Fruit fly (Drosophila melanogaster) whole organism, embryonic: ENCODE measurements around the gene CG7557.

Experiments used
- Awh ChIP-seq: fragments of 200-800 bp; sonication (Bioruptor generic); IDR thresholded peaks from 2 replicates; pipeline ENCODE4, ENCODE4 v1.3.6; 2022; ENCODE audit warnings: missing biosample characterization, missing genetic modification characterization
- C15 ChIP-seq: fragments of 200-800 bp; sonication (Bioruptor generic); IDR thresholded peaks from 3 replicates; pipeline ENCODE4 v1.3.6; 2022; ENCODE audit warnings: missing biosample characterization, missing genetic modification characterization
- CG11456 ChIP-seq: fragments of 200-800 bp; sonication (Bioruptor generic); IDR thresholded peaks from 3 replicates; pipeline ENCODE4 v1.3.6; 2022; ENCODE audit warnings: missing biosample characterization, missing genetic modification characterization
- CG12071 ChIP-seq: fragments of 200-800 bp; sonication (Bioruptor generic); optimal IDR thresholded peaks from 3 replicates; lab custom pipeline; 2018; ENCODE audit warnings: missing biosample characterization, mild to moderate bottlenecking, missing genetic modification characterization
- CG12104 ChIP-seq: fragments of 200-800 bp; sonication (Bioruptor generic); optimal IDR thresholded peaks from 3 replicates; lab custom pipeline; 2016; ENCODE audit warnings: missing biosample characterization, missing genetic modification characterization
- CG12391 ChIP-seq: fragments of 200-800 bp; sonication (Bioruptor generic); optimal IDR thresholded peaks from 3 replicates; lab custom pipeline; 2018; ENCODE audit warnings: missing biosample characterization, mild to moderate bottlenecking, missing genetic modification characterization, moderate library complexity
- CG15269 ChIP-seq: fragments of 200-800 bp; sonication (Bioruptor generic); optimal IDR thresholded peaks from 2 replicates; lab custom pipeline; 2018; ENCODE audit warnings: missing biosample characterization, mild to moderate bottlenecking, missing genetic modification characterization, moderate library complexity
- CG15696 ChIP-seq: fragments of 200-800 bp; sonication (Bioruptor generic); optimal IDR thresholded peaks from 2 replicates; lab custom pipeline; 2019; ENCODE audit warnings: missing biosample characterization, mild to moderate bottlenecking, missing genetic modification characterization, moderate library complexity
- CG1647 ChIP-seq: fragments of 200-800 bp; sonication (Bioruptor generic); optimal IDR thresholded peaks from 3 replicates; lab custom pipeline; 2016; ENCODE audit warnings: missing biosample characterization, missing genetic modification characterization
- CG16813 ChIP-seq: fragments of 200-800 bp; sonication (Bioruptor generic); IDR thresholded peaks from 3 replicates; pipeline ENCODE4 v1.3.6; 2022; ENCODE audit warnings: missing biosample characterization, missing genetic modification characterization; ENCODE audit not compliant: partially characterized antibody
- CG1792 ChIP-seq: fragments of 200-800 bp; sonication (Bioruptor generic); optimal IDR thresholded peaks from 2 replicates; lab custom pipeline; 2016; ENCODE audit warnings: missing biosample characterization, missing genetic modification characterization
- CG18764 ChIP-seq: fragments of 200-800 bp; sonication (Bioruptor generic); optimal IDR thresholded peaks from 3 replicates; lab custom pipeline; 2016; ENCODE audit warnings: missing biosample characterization, missing genetic modification characterization
- CG2202 ChIP-seq: fragments of 200-800 bp; sonication (Bioruptor generic); optimal IDR thresholded peaks from 2 replicates; lab custom pipeline; 2018; ENCODE audit warnings: missing biosample characterization, mild to moderate bottlenecking, missing genetic modification characterization
- CG30020 ChIP-seq: fragments of 200-800 bp; optimal IDR thresholded peaks from 2 replicates; lab custom pipeline; 2019; ENCODE audit warnings: missing biosample characterization, mild to moderate bottlenecking, missing genetic modification characterization, moderate library complexity
- CG31388 ChIP-seq: fragments of 200-800 bp; sonication (Bioruptor generic); optimal IDR thresholded peaks from 2 replicates; lab custom pipeline; 2016; ENCODE audit warnings: missing biosample characterization, missing genetic modification characterization
- CG32772 ChIP-seq: fragments of 200-800 bp; sonication (Bioruptor generic); IDR thresholded peaks from 2 replicates; pipeline ENCODE4 v1.3.6; 2022; ENCODE audit warnings: missing biosample characterization, missing genetic modification characterization
- CG43689 ChIP-seq: fragments of 200-800 bp; sonication (Bioruptor generic); IDR thresholded peaks from 2 replicates; pipeline ENCODE4 v1.3.6; 2022; ENCODE audit warnings: missing biosample characterization, missing genetic modification characterization
- CG5245 ChIP-seq: fragments of 200-800 bp; sonication (Bioruptor generic); optimal IDR thresholded peaks from 3 replicates; lab custom pipeline; 2016; ENCODE audit warnings: missing biosample characterization, missing genetic modification characterization
- CG6683 ChIP-seq: fragments of 200-800 bp; sonication (Bioruptor generic); optimal IDR thresholded peaks from 2 replicates; lab custom pipeline; 2017; ENCODE audit warnings: missing biosample characterization, mild to moderate bottlenecking, missing genetic modification characterization, missing genetic modification reagents
- CG6689 ChIP-seq: fragments of 200-800 bp; sonication (Bioruptor generic); IDR thresholded peaks from 2 replicates; pipeline ENCODE4 v1.3.6; 2022; ENCODE audit warnings: missing biosample characterization, missing genetic modification characterization
- CG9437 ChIP-seq: fragments of 200-800 bp; sonication (Bioruptor generic); optimal IDR thresholded peaks from 2 replicates; lab custom pipeline; 2018; ENCODE audit warnings: missing biosample characterization, mild to moderate bottlenecking, missing genetic modification characterization
- Dref ChIP-seq: fragments of 200-800 bp; sonication (Bioruptor generic); IDR thresholded peaks from 2 replicates; pipeline ENCODE4 v1.3.6; 2022; ENCODE audit warnings: missing biosample characterization, missing genetic modification characterization
- Fer1 ChIP-seq: fragments of 200-800 bp; sonication (Bioruptor generic); optimal IDR thresholded peaks from 2 replicates; lab custom pipeline; 2017; ENCODE audit warnings: missing biosample characterization, mild to moderate bottlenecking, missing genetic modification characterization
- Fer2 ChIP-seq: fragments of 200-800 bp; sonication (Bioruptor generic); optimal IDR thresholded peaks from 2 replicates; lab custom pipeline; 2018; ENCODE audit warnings: missing biosample characterization, mild to moderate bottlenecking, missing genetic modification characterization, moderate library complexity
- Nf-YB ChIP-seq: fragments of 200-800 bp; sonication (Bioruptor generic); optimal IDR thresholded peaks from 3 replicates; lab custom pipeline; 2019; ENCODE audit warnings: missing biosample characterization, mild to moderate bottlenecking, missing genetic modification characterization, moderate library complexity
- Poxn ChIP-seq: fragments of 200-800 bp; sonication (Bioruptor generic); IDR thresholded peaks from 2 replicates; pipeline ENCODE4 v1.3.6; 2022; ENCODE audit warnings: missing biosample characterization, missing genetic modification characterization
- Ssrp ChIP-seq: fragments of 200-800 bp; sonication (Bioruptor generic); optimal IDR thresholded peaks from 2 replicates; lab custom pipeline; 2018; ENCODE audit warnings: missing biosample characterization, mild to moderate bottlenecking, missing genetic modification characterization, moderate library complexity
- Tbp ChIP-seq: fragments of >200 bp; optimal IDR thresholded peaks from 2 replicates; lab custom pipeline; 2018; ENCODE audit warnings: missing biosample characterization, missing genetic modification characterization
- Xbp1 ChIP-seq: fragments of 200-800 bp; sonication (Bioruptor generic); optimal IDR thresholded peaks from 3 replicates; lab custom pipeline; 2016; ENCODE audit warnings: missing biosample characterization, mild to moderate bottlenecking, missing genetic modification characterization
- ap ChIP-seq: fragments of 200-800 bp; sonication (Bioruptor generic); IDR thresholded peaks from 2 replicates; pipeline ENCODE4 v1.3.6; 2022; ENCODE audit warnings: missing biosample characterization, missing genetic modification characterization
- bbx ChIP-seq: fragments of 200-800 bp; sonication (Bioruptor generic); IDR thresholded peaks from 2 replicates; pipeline ENCODE4 v1.3.6; 2022; ENCODE audit warnings: missing biosample characterization, missing genetic modification characterization; ENCODE audit not compliant: partially characterized antibody
- bcd ChIP-seq: fragments of 200-800 bp; sonication (Bioruptor generic); optimal IDR thresholded peaks from 2 replicates; lab custom pipeline; 2017; ENCODE audit warnings: missing biosample characterization, mild to moderate bottlenecking, missing genetic modification characterization
- btn ChIP-seq: fragments of 200-800 bp; sonication (Bioruptor generic); optimal IDR thresholded peaks from 2 replicates; lab custom pipeline; 2016; ENCODE audit warnings: missing biosample characterization, missing genetic modification characterization
- cad ChIP-seq: fragments of >200 bp; optimal IDR thresholded peaks from 2 replicates; lab custom pipeline; 2017; ENCODE audit warnings: missing biosample characterization, missing genetic modification characterization
- cg ChIP-seq: fragments of 200-800 bp; sonication (Bioruptor generic); optimal IDR thresholded peaks from 3 replicates; lab custom pipeline; 2019; ENCODE audit warnings: missing biosample characterization, mild to moderate bottlenecking, missing genetic modification characterization, moderate library complexity
- crp ChIP-seq, 2 experiments: fragments of 200-800 bp; sonication (Bioruptor generic); optimal IDR thresholded peaks; 2 replicates in 1 of 2; 3 replicates in 1 of 2; lab custom pipeline; 2017; ENCODE audit warnings: missing biosample characterization in 2 of 2, missing genetic modification characterization in 2 of 2, mild to moderate bottlenecking in 1 of 2, moderate library complexity in 1 of 2
- cwo ChIP-seq: fragments of 200-800 bp; sonication (Bioruptor generic); optimal IDR thresholded peaks from 3 replicates; lab custom pipeline; 2017; ENCODE audit warnings: missing biosample characterization, missing genetic modification characterization, mild to moderate bottlenecking, moderate library complexity, missing genetic modification reagents
- gro ChIP-seq: fragments of 200-800 bp; sonication (Bioruptor generic); optimal IDR thresholded peaks from 2 replicates; lab custom pipeline; 2016; ENCODE audit warnings: missing biosample characterization, missing genetic modification characterization
- h ChIP-seq: fragments of >200 bp; optimal IDR thresholded peaks from 2 replicates; lab custom pipeline; 2017
- her ChIP-seq: fragments of 200-800 bp; sonication (Bioruptor generic); optimal IDR thresholded peaks from 2 replicates; lab custom pipeline; 2016; ENCODE audit warnings: missing biosample characterization, missing genetic modification characterization
- jing ChIP-seq: fragments of 200-800 bp; sonication (Bioruptor generic); optimal IDR thresholded peaks from 2 replicates; lab custom pipeline; 2018; ENCODE audit warnings: missing biosample characterization, mild to moderate bottlenecking, missing genetic modification characterization
- onecut ChIP-seq: fragments of 200-800 bp; sonication (Bioruptor generic); IDR thresholded peaks from 2 replicates; pipeline ENCODE4 v1.3.6; 2022; ENCODE audit warnings: missing biosample characterization, missing genetic modification characterization
- pb ChIP-seq: fragments of 200-800 bp; sonication (Bioruptor generic); optimal IDR thresholded peaks from 3 replicates; lab custom pipeline; 2016; ENCODE audit warnings: missing biosample characterization, missing genetic modification characterization
- pnt ChIP-seq: fragments of 200-800 bp; sonication (Bioruptor generic); optimal IDR thresholded peaks from 3 replicates; lab custom pipeline; 2016; ENCODE audit warnings: missing biosample characterization, missing genetic modification characterization
- pum ChIP-seq: fragments of 200-800 bp; sonication (Bioruptor generic); optimal IDR thresholded peaks from 2 replicates; lab custom pipeline; 2016; ENCODE audit warnings: missing biosample characterization, missing genetic modification characterization
- salm ChIP-seq: fragments of 200-800 bp; sonication (Bioruptor generic); optimal IDR thresholded peaks from 2 replicates; lab custom pipeline; 2018; ENCODE audit warnings: missing biosample characterization, mild to moderate bottlenecking, missing genetic modification characterization
- sim ChIP-seq: fragments of 200-800 bp; sonication (Bioruptor generic); IDR thresholded peaks from 2 replicates; pipeline ENCODE4 v1.3.6; 2022; ENCODE audit warnings: missing biosample characterization, missing genetic modification characterization
- toy ChIP-seq: fragments of 200-800 bp; sonication (Bioruptor generic); IDR thresholded peaks from 2 replicates; pipeline ENCODE4 v1.3.6; 2022; ENCODE audit warnings: missing biosample characterization, missing genetic modification characterization
- trem ChIP-seq: fragments of 200-800 bp; optimal IDR thresholded peaks from 3 replicates; lab custom pipeline; 2019; ENCODE audit warnings: missing biosample characterization, mild to moderate bottlenecking, missing genetic modification characterization, moderate library complexity
- twi ChIP-seq: fragments of 200-800 bp; optimal IDR thresholded peaks from 2 replicates; lab custom pipeline; 2019; ENCODE audit warnings: missing biosample characterization, mild to moderate bottlenecking, missing genetic modification characterization, moderate library complexity
- yki ChIP-seq: fragments of >200 bp; optimal IDR thresholded peaks from 3 replicates; lab custom pipeline; 2018

The CG7557 gene

DNA sequence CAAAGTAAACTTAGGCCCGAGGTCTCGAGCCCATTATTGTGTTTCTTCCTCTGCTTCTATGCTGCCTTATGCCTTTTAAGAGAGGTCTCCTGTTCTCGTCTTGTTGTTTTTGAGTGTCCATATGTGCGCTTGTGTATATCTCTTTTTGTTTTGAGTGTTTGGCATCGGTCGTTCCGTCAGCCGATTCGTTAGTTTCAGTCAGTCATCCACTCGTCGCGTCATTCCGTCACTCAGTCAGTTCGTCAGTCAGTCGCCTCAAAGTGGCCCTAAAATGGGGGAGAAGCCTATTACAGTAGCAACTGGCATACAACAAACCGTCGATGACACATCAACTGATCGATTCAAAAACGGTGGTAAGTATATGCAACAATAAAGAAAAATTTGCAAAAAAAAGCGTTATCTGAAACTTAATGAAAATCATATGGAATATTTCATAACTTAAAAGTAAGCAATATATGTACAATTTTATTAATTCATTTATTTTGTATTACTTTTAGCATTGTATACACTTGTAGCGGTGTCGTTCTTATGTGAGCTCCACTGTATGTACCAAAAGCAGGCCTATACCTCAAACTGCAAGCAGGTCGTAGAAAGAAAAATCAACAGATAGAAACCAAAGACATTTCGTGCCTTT is 26.8 kb upstream of the CG7557 start (continued):
- TF ChIP-seq gro (GFP tag; lab: Kevin White, UChicago) (peak; percentile 5), CG12071 (peak; percentile 84), jing (GFP tag; lab: Kevin White, UChicago) (peak; percentile 93), bcd (GFP tag; lab: Kevin White, UChicago) (peak; percentile 90), cg (GFP tag; lab: Kevin White, UChicago) (no peak), CG9437 (peak; percentile 85), CG18764 (peak; percentile 87), pum (GFP tag; lab: Kevin White, UChicago) (peak; percentile 88), CG30020 (tag; lab: Kevin White, UChicago) (peak; percentile 76), twi (tag; lab: Kevin White, UChicago) (peak; percentile 89), CG15696 (tag; lab: Kevin White, UChicago) (peak; percentile 98), CG6683 (GFP tag; lab: Kevin White, UChicago) (peak; percentile 82), Awh (GFP tag; lab: Robert Waterston, UW) (peak; percentile 88), Tbp (no peak), pnt (GFP tag; lab: Kevin White, UChicago) (peak; percentile 80), salm (tag; lab: Kevin White, UChicago) (peak; percentile 89), Dref (GFP tag; lab: Robert Waterston, UW) (no peak), Ssrp (peak; percentile 94), trem (peak; percentile 94), Nf-YB (GFP tag; lab: Kevin White, UChicago) (peak; percentile 76), btn (GFP tag; lab: Kevin White, UChicago) (peak; percentile 20), CG5245 (GFP tag; lab: Kevin White, UChicago) (peak; percentile 90), CG31388 (GFP tag; lab: Kevin White, UChicago) (peak; percentile 80), cad (no peak), CG15269 (tag; lab: Kevin White, UChicago) (peak; percentile 96), onecut (GFP tag; lab: Robert Waterston, UW) (peak; percentile 92), h (lab: Kevin White, UChicago) (no peak), cwo (GFP tag; lab: Kevin White, UChicago) (peak; percentile 84), crp (GFP tag; optimal IDR thresholded peaks at IDR 0.05; lab: Kevin White, UChicago) (peak in 1 of 2 experiments; percentile 56), CG16813 (GFP tag; lab: Robert Waterston, UW) (no peak), CG32772 (GFP tag; lab: Robert Waterston, UW) (peak; percentile 91), CG2202 (tag; lab: Kevin White, UChicago) (peak; percentile 91), ap (GFP tag; lab: Robert Waterston, UW) (peak; percentile 98), CG43689 (GFP tag; lab: Robert Waterston, UW) (peak; percentile 96), CG1647 (GFP tag; lab: Kevin White, UChicago) (peak; percentile 78), C15 (GFP tag; lab: Robert Waterston, UW) (peak; percentile 76; the same call in 2 of the 3 replicates), CG11456 (GFP tag; lab: Robert Waterston, UW) (peak; percentile 86), CG12391 (tag; lab: Kevin White, UChicago) (peak; percentile 95), CG1792 (GFP tag; lab: Kevin White, UChicago) (peak; percentile 67), Fer1 (peak; percentile 92), CG12104 (peak; percentile 85), her (peak; percentile 64), Fer2 (peak; percentile 79), bbx (GFP tag; lab: Robert Waterston, UW) (no peak), CG6689 (GFP tag; lab: Robert Waterston, UW) (peak; percentile 95), Poxn (GFP tag; lab: Robert Waterston, UW) (peak; percentile 63; the same call in 1 of the 2 replicates), Xbp1 (peak; percentile 89), pb (peak; percentile 56), sim (GFP tag; lab: Robert Waterston, UW) (peak; percentile 92), toy (GFP tag; lab: Robert Waterston, UW) (peak; percentile 83), yki (lab: Kevin White, UChicago) (no peak)
